Fruit fly (Drosophila melanogaster) whole organism, adult: ENCODE measurements around the gene Rift.
A peak's percentile ranks its signal among the peaks of the same experiment; 100 is the strongest.

Source experiments
- CG11617 ChIP-seq: fragments of 200-800 bp; sonication (Bioruptor generic); optimal IDR thresholded peaks from 2 replicates; lab custom pipeline; 2017; ENCODE audit warnings: mild to moderate bottlenecking, missing biosample characterization, missing genetic modification reagents, missing genetic modification characterization
- CG12768 ChIP-seq: fragments of 200-800 bp; sonication (Bioruptor generic); optimal IDR thresholded peaks from 2 replicates; lab custom pipeline; 2017; ENCODE audit warnings: missing biosample characterization, missing genetic modification characterization, mild to moderate bottlenecking, moderate library complexity, missing genetic modification reagents
- CG14711 ChIP-seq: fragments of 200-800 bp; sonication (Bioruptor generic); optimal IDR thresholded peaks from 2 replicates; lab custom pipeline; 2018; ENCODE audit warnings: missing biosample characterization, mild to moderate bottlenecking, missing genetic modification characterization, moderate library complexity
- CG1620 ChIP-seq: fragments of 200-800 bp; sonication (Bioruptor generic); optimal IDR thresholded peaks from 2 replicates; lab custom pipeline; 2016; ENCODE audit warnings: missing biosample characterization, missing genetic modification characterization
- CG33017 ChIP-seq: fragments of 200-800 bp; sonication (Bioruptor generic); optimal IDR thresholded peaks from 2 replicates; lab custom pipeline; 2018; ENCODE audit warnings: missing biosample characterization, mild to moderate bottlenecking, missing genetic modification characterization, moderate library complexity
- CG5204 ChIP-seq: fragments of 200-800 bp; sonication (Bioruptor generic); optimal IDR thresholded peaks from 2 replicates; lab custom pipeline; 2016; ENCODE audit warnings: missing biosample characterization, missing genetic modification characterization
- CG7045 ChIP-seq: fragments of 200-800 bp; sonication (Bioruptor generic); optimal IDR thresholded peaks from 2 replicates; lab custom pipeline; 2017; ENCODE audit warnings: missing biosample characterization, mild to moderate bottlenecking, missing genetic modification characterization
- CG7101 ChIP-seq: fragments of 200-800 bp; sonication (Bioruptor generic); optimal IDR thresholded peaks from 2 replicates; lab custom pipeline; 2018; ENCODE audit warnings: missing biosample characterization, mild to moderate bottlenecking, missing genetic modification characterization, moderate library complexity
- Clk ChIP-seq: fragments of 200-800 bp; sonication (Bioruptor generic); optimal IDR thresholded peaks from 2 replicates; lab custom pipeline; 2017; ENCODE audit warnings: missing biosample characterization, missing genetic modification characterization
- Crg-1 ChIP-seq: fragments of 200-800 bp; sonication (Bioruptor generic); optimal IDR thresholded peaks from 2 replicates; lab custom pipeline; 2016; ENCODE audit warnings: missing biosample characterization, missing genetic modification characterization
- Hr96 ChIP-seq: fragments of 200-800 bp; sonication (Bioruptor generic); optimal IDR thresholded peaks from 2 replicates; lab custom pipeline; 2016; ENCODE audit warnings: missing biosample characterization, missing genetic modification characterization
- Mnt ChIP-seq: fragments of 200-800 bp; sonication (Bioruptor generic); optimal IDR thresholded peaks from 2 replicates; lab custom pipeline; 2016; ENCODE audit warnings: missing biosample characterization, mild to moderate bottlenecking, missing genetic modification characterization
- bab1 ChIP-seq: fragments of 200-800 bp; sonication (Bioruptor generic); optimal IDR thresholded peaks from 3 replicates; lab custom pipeline; 2019; ENCODE audit warnings: missing biosample characterization, mild to moderate bottlenecking, missing genetic modification characterization, moderate library complexity
- cic ChIP-seq: fragments of 200-800 bp; sonication (Bioruptor generic); optimal IDR thresholded peaks from 2 replicates; lab custom pipeline; 2017; ENCODE audit warnings: missing biosample characterization, mild to moderate bottlenecking, missing genetic modification characterization, moderate library complexity
- cnc ChIP-seq, 2 experiments: fragments of >200 bp; optimal IDR thresholded peaks; 2 replicates each; lab custom pipeline; 2017
- kay ChIP-seq: fragments of 200-800 bp; sonication (Bioruptor generic); peaks from one replicate; lab custom pipeline; 2016; ENCODE audit warnings: missing biosample characterization, missing genetic modification characterization, borderline replicate concordance
- ovo ChIP-seq: fragments of 200-800 bp; sonication (Bioruptor generic); optimal IDR thresholded peaks from 2 replicates; lab custom pipeline; 2016; ENCODE audit warnings: missing biosample characterization, missing genetic modification characterization
- pad ChIP-seq: fragments of 200-800 bp; sonication (Bioruptor generic); optimal IDR thresholded peaks from 3 replicates; lab custom pipeline; 2017; ENCODE audit warnings: missing biosample characterization, missing genetic modification characterization, mild to moderate bottlenecking, moderate library complexity, missing genetic modification reagents
- tj ChIP-seq: fragments of 200-800 bp; sonication (Bioruptor generic); optimal IDR thresholded peaks from 3 replicates; lab custom pipeline; 2017; ENCODE audit warnings: missing biosample characterization, mild to moderate bottlenecking, missing genetic modification characterization, moderate library complexity
- toe ChIP-seq: fragments of 200-800 bp; sonication (Bioruptor generic); optimal IDR thresholded peaks from 2 replicates; lab custom pipeline; 2016; ENCODE audit warnings: missing biosample characterization, missing genetic modification characterization

Gene Rift

DNA sequence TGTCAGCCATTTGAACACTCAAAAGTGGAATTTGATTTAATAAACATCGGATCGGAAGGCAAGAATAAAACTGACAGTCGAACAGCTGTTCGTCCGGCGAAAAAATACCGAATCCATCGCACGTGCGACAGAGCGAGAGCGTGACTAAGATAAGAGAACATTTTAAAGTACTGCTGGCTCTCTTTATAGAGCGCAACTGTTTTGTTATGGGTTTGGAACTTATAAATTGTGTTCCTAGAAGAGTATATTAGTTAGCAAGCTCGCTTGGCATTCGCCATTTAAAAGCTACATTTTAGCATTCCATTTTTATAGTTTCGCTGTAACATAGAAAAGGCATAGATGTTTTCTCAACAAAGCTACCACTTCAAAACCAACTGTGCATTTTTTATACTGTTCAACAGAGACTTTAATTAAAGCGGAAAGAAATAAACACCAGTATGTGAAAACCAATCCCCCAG is at the start of gene Rift:
TSS of gene Rift (minus strand) at position 114 of the 458 bp plus-strand sequence.
- TF ChIP-seq CG7045 (GFP tag; lab: Kevin White, UChicago) (peak; percentile 42), tj (GFP tag; lab: Kevin White, UChicago) (no peak), kay (GFP tag; lab: Kevin White, UChicago) (no peak), cnc (optimal IDR thresholded peaks at IDR 0.05; lab: Kevin White, UChicago) (no peak), cic (no peak), Crg-1 (GFP tag; lab: Kevin White, UChicago) (no peak), Clk (peak; percentile 40), CG7101 (tag; lab: Kevin White, UChicago) (peak; percentile 24), Hr96 (GFP tag; lab: Kevin White, UChicago) (no peak), toe (GFP tag; lab: Kevin White, UChicago) (no peak), CG33017 (peak; percentile 43), CG14711 (tag; lab: Kevin White, UChicago) (no peak), bab1 (GFP tag; lab: Kevin White, UChicago) (peak; percentile 37), CG11617 (peak; percentile 42), CG1620 (GFP tag; lab: Kevin White, UChicago) (no peak), pad (peak; percentile 8), Mnt (peak; percentile 79), CG12768 (peak; percentile 30), CG5204 (GFP tag; lab: Kevin White, UChicago) (peak; percentile 22), ovo (GFP tag; lab: Kevin White, UChicago) (no peak)

DNA sequence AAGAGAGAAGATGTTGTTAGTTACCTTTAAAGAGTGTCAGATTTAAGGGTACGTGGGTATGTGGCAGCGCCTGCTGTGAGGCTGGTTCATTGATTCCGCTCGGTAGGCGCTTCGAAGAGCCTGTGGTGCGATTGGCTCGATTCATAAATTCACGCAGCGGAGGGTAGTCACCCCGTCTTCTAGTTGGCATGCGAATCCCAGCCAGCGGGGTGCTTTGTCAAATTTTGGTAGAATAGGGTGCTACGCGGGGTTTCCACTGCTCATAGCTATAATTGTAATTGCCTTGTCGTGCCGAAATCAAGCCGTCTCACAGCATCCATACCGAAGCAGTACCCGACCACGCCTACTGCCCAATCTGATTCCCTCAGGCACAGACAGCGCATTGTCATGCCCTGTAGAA is 42.2 kb upstream of the Rift start:
- no peak for TF ChIP-seq toe (GFP tag; lab: Kevin White, UChicago)
- TF ChIP-seq CG7101 (tag; lab: Kevin White, UChicago), result no peak
- no peak for TF ChIP-seq CG14711 (tag; lab: Kevin White, UChicago)
- no peak for TF ChIP-seq ovo (GFP tag; lab: Kevin White, UChicago)
- TF ChIP-seq Hr96 (GFP tag; lab: Kevin White, UChicago), result no peak
- TF ChIP-seq Crg-1 (GFP tag; lab: Kevin White, UChicago), result no peak
- no peak for TF ChIP-seq pad
- no peak for TF ChIP-seq CG12768
- no peak for TF ChIP-seq bab1 (GFP tag; lab: Kevin White, UChicago)
- no peak for TF ChIP-seq CG7045 (GFP tag; lab: Kevin White, UChicago)
- TF ChIP-seq CG11617, result no peak
- no peak for TF ChIP-seq cic

DNA sequence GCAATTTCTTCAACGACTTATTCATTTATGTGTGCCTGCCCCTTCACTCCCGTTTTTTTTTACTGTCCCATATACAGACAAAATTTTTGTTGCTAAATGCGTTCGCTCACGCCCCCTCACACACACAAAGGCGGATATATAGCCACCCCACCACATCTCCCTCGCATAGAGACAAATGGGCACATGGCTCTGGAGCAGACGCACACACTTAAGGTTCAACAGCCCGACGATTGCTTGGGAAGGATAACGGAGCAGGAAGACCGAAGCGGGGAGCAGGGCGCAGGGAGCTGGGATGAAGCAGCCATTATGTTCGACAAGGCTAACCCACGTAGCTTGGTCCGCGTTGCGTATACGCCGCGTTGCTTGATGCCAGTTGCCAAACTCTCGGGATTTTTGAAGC is 16.4 kb upstream of the Rift start:
- no peak for TF ChIP-seq Clk
- TF ChIP-seq Hr96 (GFP tag; lab: Kevin White, UChicago), result no peak
- no peak for TF ChIP-seq CG7101 (tag; lab: Kevin White, UChicago)
- no peak for TF ChIP-seq tj (GFP tag; lab: Kevin White, UChicago)
- TF ChIP-seq bab1 (GFP tag; lab: Kevin White, UChicago), result no peak
- no peak for TF ChIP-seq CG11617
- no peak for TF ChIP-seq toe (GFP tag; lab: Kevin White, UChicago)

DNA sequence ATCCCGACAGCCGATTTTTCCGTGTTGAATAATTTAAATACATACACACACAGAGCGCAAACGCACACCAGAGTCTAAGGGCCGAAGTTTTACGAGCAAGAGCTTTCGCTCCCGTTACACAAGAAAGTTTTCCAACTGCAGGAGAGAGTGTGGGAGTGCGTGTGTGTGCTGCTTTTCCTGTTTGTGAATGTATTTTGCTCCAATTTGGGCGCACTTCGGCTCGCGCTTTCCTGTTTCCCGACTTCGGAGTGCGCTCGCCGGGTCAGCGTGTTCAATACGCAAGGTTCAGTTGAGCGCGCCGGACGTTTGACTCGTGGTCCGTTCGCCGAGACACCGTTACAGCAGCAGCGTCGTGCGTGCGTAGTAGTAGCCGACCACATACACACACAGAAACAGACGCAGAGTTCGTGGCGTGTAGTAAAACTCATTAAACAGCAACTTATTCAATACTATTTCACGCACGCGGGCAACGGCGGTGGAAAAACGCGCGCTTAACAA is 15.6 kb upstream of the Rift start:
- TF ChIP-seq Hr96 (GFP tag; lab: Kevin White, UChicago) (no peak), CG7101 (tag; lab: Kevin White, UChicago) (no peak), pad (no peak), tj (GFP tag; lab: Kevin White, UChicago) (no peak), bab1 (GFP tag; lab: Kevin White, UChicago) (no peak), CG33017 (no peak), Crg-1 (GFP tag; lab: Kevin White, UChicago) (no peak), CG14711 (tag; lab: Kevin White, UChicago) (no peak), Clk (no peak), cic (no peak), cnc (optimal IDR thresholded peaks at IDR 0.05; lab: Kevin White, UChicago) (no peak), CG5204 (GFP tag; lab: Kevin White, UChicago) (no peak), toe (GFP tag; lab: Kevin White, UChicago) (no peak), kay (GFP tag; lab: Kevin White, UChicago) (no peak), CG11617 (no peak), CG12768 (no peak)

DNA sequence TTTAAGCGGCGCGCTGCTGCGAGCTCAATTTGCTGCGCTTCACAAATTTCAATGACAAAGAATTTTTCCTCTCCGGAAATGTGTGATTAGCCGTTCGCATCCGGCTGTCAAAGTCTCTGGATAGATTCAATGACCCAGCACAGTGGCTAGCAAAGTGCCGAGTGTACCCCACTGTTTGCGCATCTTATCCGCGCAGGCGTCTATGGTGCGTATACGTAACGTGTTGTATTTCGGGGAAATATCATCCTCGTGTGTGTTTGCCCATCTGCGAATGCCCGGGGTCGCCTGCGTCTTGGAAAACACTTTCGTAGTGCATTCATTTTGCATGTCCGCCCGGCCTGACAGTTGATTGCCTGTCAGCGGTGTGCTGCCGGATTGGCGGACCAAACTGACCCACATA is 14.2 kb upstream of the Rift start:
- TF ChIP-seq pad, result no peak
- no peak for TF ChIP-seq cnc (optimal IDR thresholded peaks at IDR 0.05; lab: Kevin White, UChicago)
- no peak for TF ChIP-seq toe (GFP tag; lab: Kevin White, UChicago)
- TF ChIP-seq CG11617, result no peak
- TF ChIP-seq kay (GFP tag; lab: Kevin White, UChicago), result no peak
- no peak for TF ChIP-seq CG7045 (GFP tag; lab: Kevin White, UChicago)
- TF ChIP-seq CG1620 (GFP tag; lab: Kevin White, UChicago), result no peak

DNA sequence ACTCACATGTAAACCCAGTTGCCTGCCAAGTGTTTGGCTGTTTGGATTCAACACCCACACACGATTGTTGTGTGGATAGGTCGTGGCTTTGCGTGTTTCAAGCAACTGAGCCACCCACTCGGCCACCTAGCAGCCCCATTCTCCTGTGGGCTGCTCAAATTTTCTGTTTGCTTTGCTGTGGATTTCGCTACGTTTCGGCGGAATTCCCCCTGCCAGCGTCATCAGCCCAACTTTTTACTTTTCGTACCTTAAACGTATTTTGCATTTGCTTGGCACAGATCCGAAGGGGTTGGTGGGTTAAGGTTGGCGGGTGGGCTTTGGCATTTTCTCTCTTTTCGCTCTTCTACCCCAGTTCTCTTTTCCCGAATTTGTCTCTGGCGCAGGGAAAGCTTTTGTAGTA is 12.5 kb upstream of the Rift start:
- TF ChIP-seq tj (GFP tag; lab: Kevin White, UChicago) (no peak), kay (GFP tag; lab: Kevin White, UChicago) (no peak), CG11617 (no peak)

DNA sequence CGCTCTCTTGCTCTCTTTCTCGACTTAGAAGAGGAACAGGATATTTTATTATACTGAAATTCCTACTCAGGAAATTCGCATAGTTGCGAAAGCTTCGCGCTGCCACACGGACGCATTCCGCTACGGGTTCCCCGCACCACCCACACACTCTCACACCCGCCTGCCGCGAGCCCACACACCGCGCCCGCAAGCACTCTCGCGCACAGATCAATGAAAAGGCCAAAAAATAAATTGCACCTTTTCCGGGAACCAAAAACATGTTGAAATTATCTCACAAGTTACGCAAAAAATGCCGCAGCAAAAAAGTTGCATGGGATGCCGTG is 3.0 kb upstream of the Rift start:
- TF ChIP-seq Clk (no peak), pad (no peak), CG11617 (no peak), cic (no peak), cnc (optimal IDR thresholded peaks at IDR 0.05; lab: Kevin White, UChicago) (no peak), bab1 (GFP tag; lab: Kevin White, UChicago) (no peak), Crg-1 (GFP tag; lab: Kevin White, UChicago) (no peak), CG7045 (GFP tag; lab: Kevin White, UChicago) (no peak), ovo (GFP tag; lab: Kevin White, UChicago) (no peak)
